Fruit fly (Drosophila melanogaster) whole organism, prepupa: Measurements from ENCODE around the gene CG43051.
A peak's percentile ranks its signal among the peaks of the same experiment; 100 is the strongest.

Experiments used
- Blimp-1 ChIP-seq: fragments of 200-800 bp; sonication (Bioruptor generic); optimal IDR thresholded peaks from 3 replicates; lab custom pipeline; 2017; ENCODE audit warnings: missing biosample characterization, missing genetic modification characterization, mild to moderate bottlenecking, moderate library complexity, missing genetic modification reagents
- CG10631 ChIP-seq: fragments of 200-800 bp; sonication (Bioruptor generic); optimal IDR thresholded peaks from 2 replicates; lab custom pipeline; 2016; ENCODE audit warnings: missing biosample characterization, missing genetic modification characterization
- CG10669 ChIP-seq: fragments of 200-800 bp; sonication (Bioruptor generic); optimal IDR thresholded peaks from 3 replicates; lab custom pipeline; 2018; ENCODE audit warnings: missing biosample characterization, mild to moderate bottlenecking, missing genetic modification characterization, moderate library complexity
- CG11294 ChIP-seq: fragments of 200-800 bp; sonication (Bioruptor generic); IDR thresholded peaks from 2 replicates; pipeline ENCODE4 v1.3.6; 2022; ENCODE audit warnings: missing biosample characterization, missing genetic modification characterization
- CG11902 ChIP-seq: fragments of 200-800 bp; sonication (Bioruptor generic); optimal IDR thresholded peaks from 3 replicates; lab custom pipeline; 2016; ENCODE audit warnings: missing biosample characterization, missing genetic modification characterization
- CG15336 ChIP-seq: fragments of 200-800 bp; sonication (Bioruptor generic); IDR thresholded peaks from 2 replicates; pipeline ENCODE4 v1.3.6; 2022; ENCODE audit warnings: missing biosample characterization, missing genetic modification characterization
- CG1621 ChIP-seq: fragments of 200-800 bp; sonication (Bioruptor generic); optimal IDR thresholded peaks from 3 replicates; lab custom pipeline; 2018; ENCODE audit warnings: missing biosample characterization, mild to moderate bottlenecking, missing genetic modification characterization
- CG16779 ChIP-seq: fragments of 200-800 bp; sonication (Bioruptor generic); optimal IDR thresholded peaks from 3 replicates; lab custom pipeline; 2017; ENCODE audit warnings: missing biosample characterization, mild to moderate bottlenecking, missing genetic modification characterization
- CG3032 ChIP-seq: fragments of 200-800 bp; optimal IDR thresholded peaks from 2 replicates; lab custom pipeline; 2019; ENCODE audit warnings: missing biosample characterization, mild to moderate bottlenecking, missing genetic modification characterization, moderate library complexity
- CG31627 ChIP-seq: fragments of 200-800 bp; sonication (Bioruptor generic); optimal IDR thresholded peaks from 3 replicates; lab custom pipeline; 2016; ENCODE audit warnings: missing biosample characterization, missing genetic modification characterization
- CG32006 ChIP-seq: fragments of 200-800 bp; sonication (Bioruptor generic); optimal IDR thresholded peaks from 3 replicates; lab custom pipeline; 2017; ENCODE audit warnings: missing biosample characterization, mild to moderate bottlenecking, missing genetic modification characterization
- CG34406 ChIP-seq: fragments of 200-800 bp; sonication (Bioruptor generic); optimal IDR thresholded peaks from 3 replicates; lab custom pipeline; 2016; ENCODE audit warnings: missing biosample characterization, missing genetic modification characterization
- CG3919 ChIP-seq: fragments of 200-800 bp; sonication (Bioruptor generic); optimal IDR thresholded peaks from 3 replicates; lab custom pipeline; 2016; ENCODE audit warnings: missing biosample characterization, missing genetic modification characterization
- CG4318 ChIP-seq: fragments of 200-800 bp; sonication (Bioruptor generic); optimal IDR thresholded peaks from 3 replicates; lab custom pipeline; 2017; ENCODE audit warnings: missing biosample characterization, mild to moderate bottlenecking, missing genetic modification characterization
- CG6163 ChIP-seq: fragments of 200-800 bp; sonication (Bioruptor generic); IDR thresholded peaks from 3 replicates; pipeline ENCODE4 v1.3.6; 2022; ENCODE audit warnings: missing biosample characterization, missing genetic modification characterization
- CG6276 ChIP-seq: fragments of 200-800 bp; sonication (Bioruptor generic); optimal IDR thresholded peaks from 2 replicates; lab custom pipeline; 2017; ENCODE audit warnings: missing biosample characterization, mild to moderate bottlenecking, missing genetic modification characterization
- CG6792 ChIP-seq: fragments of 200-800 bp; sonication (Bioruptor generic); optimal IDR thresholded peaks from 3 replicates; lab custom pipeline; 2016; ENCODE audit warnings: missing biosample characterization, missing genetic modification characterization
- CG8119 ChIP-seq: fragments of 200-800 bp; sonication (Bioruptor generic); IDR thresholded peaks from 3 replicates; pipeline ENCODE4 v1.3.6; 2022; ENCODE audit warnings: missing biosample characterization, missing genetic modification characterization
- CG8632 ChIP-seq: fragments of 200-800 bp; sonication (Bioruptor generic); optimal IDR thresholded peaks from 3 replicates; lab custom pipeline; 2016; ENCODE audit warnings: missing biosample characterization, missing genetic modification characterization
- CG9139 ChIP-seq: fragments of 200-800 bp; sonication (Bioruptor generic); optimal IDR thresholded peaks from 3 replicates; lab custom pipeline; 2017; ENCODE audit warnings: missing biosample characterization, mild to moderate bottlenecking, missing genetic modification characterization
- Eip75B ChIP-seq: fragments of 200-800 bp; sonication (Bioruptor generic); optimal IDR thresholded peaks from 3 replicates; lab custom pipeline; 2016; ENCODE audit warnings: missing biosample characterization, missing genetic modification characterization
- Eip78C ChIP-seq: fragments of 200-800 bp; sonication (Bioruptor generic); peaks from one replicate; lab custom pipeline; 2016; ENCODE audit warnings: missing biosample characterization, missing genetic modification characterization
- Eip93F ChIP-seq: fragments of 200-800 bp; sonication (Bioruptor generic); optimal IDR thresholded peaks from 2 replicates; lab custom pipeline; 2016; ENCODE audit warnings: missing biosample characterization, mild to moderate bottlenecking, missing genetic modification characterization
- Ets21C ChIP-seq: fragments of 200-800 bp; sonication (Bioruptor generic); optimal IDR thresholded peaks from 3 replicates; lab custom pipeline; 2016; ENCODE audit warnings: missing biosample characterization, missing genetic modification characterization
- Gug ChIP-seq: fragments of 200-800 bp; sonication (Bioruptor generic); IDR thresholded peaks from 2 replicates; pipeline ENCODE4 v1.3.6; 2022; ENCODE audit warnings: missing biosample characterization, missing genetic modification characterization
- Hr38 ChIP-seq: sonication (Bioruptor generic); optimal IDR thresholded peaks from 2 replicates; lab custom pipeline; 2016; ENCODE audit warnings: missing biosample characterization, missing genetic modification characterization
- Hr39 ChIP-seq: fragments of 200-800 bp; sonication (Bioruptor generic); optimal IDR thresholded peaks from 2 replicates; lab custom pipeline; 2016; ENCODE audit warnings: missing biosample characterization, missing genetic modification characterization
- Hr4 ChIP-seq: fragments of 200-800 bp; sonication (Bioruptor generic); optimal IDR thresholded peaks from 3 replicates; lab custom pipeline; 2016; ENCODE audit warnings: missing biosample characterization, missing genetic modification characterization
- Lpt ChIP-seq: fragments of 200-800 bp; sonication (Bioruptor generic); optimal IDR thresholded peaks from 3 replicates; lab custom pipeline; 2016; ENCODE audit warnings: missing biosample characterization, missing genetic modification characterization
- OdsH ChIP-seq: fragments of 200-800 bp; sonication (Bioruptor generic); optimal IDR thresholded peaks from 3 replicates; lab custom pipeline; 2016; ENCODE audit warnings: missing biosample characterization, missing genetic modification characterization
- Smox ChIP-seq: fragments of 200-800 bp; sonication (Bioruptor generic); optimal IDR thresholded peaks from 3 replicates; lab custom pipeline; 2016; ENCODE audit warnings: missing biosample characterization, missing genetic modification characterization
- Sox102F ChIP-seq: fragments of 200-800 bp; sonication (Bioruptor generic); optimal IDR thresholded peaks from 2 replicates; lab custom pipeline; 2016; ENCODE audit warnings: missing biosample characterization, mild to moderate bottlenecking, missing genetic modification characterization
- Sox14 ChIP-seq: fragments of 200-800 bp; sonication (Bioruptor generic); optimal IDR thresholded peaks from 3 replicates; lab custom pipeline; 2016; ENCODE audit warnings: missing biosample characterization, missing genetic modification characterization
- Sox15 ChIP-seq: fragments of 200-800 bp; sonication (Bioruptor generic); optimal IDR thresholded peaks from 3 replicates; lab custom pipeline; 2016; ENCODE audit warnings: missing biosample characterization, missing genetic modification characterization
- achi ChIP-seq: fragments of 200-800 bp; sonication (Bioruptor generic); optimal IDR thresholded peaks from 3 replicates; lab custom pipeline; 2016; ENCODE audit warnings: missing biosample characterization, missing genetic modification characterization
- acj6 ChIP-seq: fragments of 200-800 bp; sonication (Bioruptor generic); optimal IDR thresholded peaks from 3 replicates; lab custom pipeline; 2016; ENCODE audit warnings: missing biosample characterization, missing genetic modification characterization
- cyc ChIP-seq: fragments of 200-800 bp; sonication (Bioruptor generic); optimal IDR thresholded peaks from 3 replicates; lab custom pipeline; 2016; ENCODE audit warnings: missing biosample characterization, missing genetic modification characterization
- dac ChIP-seq: fragments of 200-800 bp; sonication (Bioruptor generic); optimal IDR thresholded peaks from 2 replicates; lab custom pipeline; 2017; ENCODE audit warnings: missing biosample characterization, mild to moderate bottlenecking, missing genetic modification characterization
- dsx ChIP-seq: fragments of 200-800 bp; optimal IDR thresholded peaks from 3 replicates; lab custom pipeline; 2019; ENCODE audit warnings: missing biosample characterization, mild to moderate bottlenecking, missing genetic modification characterization, moderate library complexity; ENCODE audit not compliant: poor library complexity, severe bottlenecking
- eg ChIP-seq: fragments of 200-800 bp; sonication (Bioruptor generic); IDR thresholded peaks from 3 replicates; pipeline ENCODE4 v1.3.6; 2022; ENCODE audit warnings: missing biosample characterization, missing genetic modification characterization
- esn ChIP-seq: fragments of 200-800 bp; sonication (Bioruptor generic); optimal IDR thresholded peaks from 2 replicates; lab custom pipeline; 2016; ENCODE audit warnings: missing biosample characterization, mild to moderate bottlenecking, missing genetic modification characterization, moderate library complexity
- fd59A ChIP-seq: fragments of 200-800 bp; sonication (Bioruptor generic); optimal IDR thresholded peaks from 2 replicates; lab custom pipeline; 2017; ENCODE audit warnings: missing biosample characterization, mild to moderate bottlenecking, missing genetic modification characterization, missing genetic modification reagents
- fd85E ChIP-seq: fragments of 200-800 bp; sonication (Bioruptor generic); optimal IDR thresholded peaks from 3 replicates; lab custom pipeline; 2016; ENCODE audit warnings: missing biosample characterization, missing genetic modification characterization
- fkh ChIP-seq: fragments of 200-800 bp; sonication (Bioruptor generic); optimal IDR thresholded peaks from 3 replicates; lab custom pipeline; 2017; ENCODE audit warnings: missing biosample characterization, mild to moderate bottlenecking, missing genetic modification characterization, moderate library complexity
- lz ChIP-seq: fragments of 200-800 bp; sonication (Bioruptor generic); optimal IDR thresholded peaks from 3 replicates; lab custom pipeline; 2016; ENCODE audit warnings: missing biosample characterization, missing genetic modification characterization
- net ChIP-seq: fragments of 200-800 bp; sonication (Bioruptor generic); optimal IDR thresholded peaks from 3 replicates; lab custom pipeline; 2016; ENCODE audit warnings: missing biosample characterization, missing genetic modification characterization
- pdm3 ChIP-seq: fragments of 200-800 bp; sonication (Bioruptor generic); optimal IDR thresholded peaks from 3 replicates; lab custom pipeline; 2016; ENCODE audit warnings: missing biosample characterization, missing genetic modification characterization
- salr ChIP-seq, 2 experiments: fragments of 200-800 bp; sonication (Bioruptor generic); optimal IDR thresholded peaks; 3 replicates each; lab custom pipeline; 2016 to 2018; ENCODE audit warnings: missing biosample characterization in 2 of 2, missing genetic modification characterization in 2 of 2, mild to moderate bottlenecking in 1 of 2
- spab ChIP-seq: fragments of 200-800 bp; sonication (Bioruptor generic); optimal IDR thresholded peaks from 2 replicates; lab custom pipeline; 2017; ENCODE audit warnings: missing biosample characterization, mild to moderate bottlenecking, missing genetic modification characterization, missing genetic modification reagents
- ss ChIP-seq, 2 experiments: fragments of 200-800 bp; sonication (Bioruptor generic); optimal IDR thresholded peaks; 2 replicates in 1 of 2; 3 replicates in 1 of 2; lab custom pipeline; 2017 to 2018; ENCODE audit warnings: mild to moderate bottlenecking in 2 of 2, missing biosample characterization in 2 of 2, missing genetic modification characterization in 2 of 2, moderate library complexity in 1 of 2
- svp ChIP-seq: fragments of 200-800 bp; sonication (Bioruptor generic); peaks from one replicate; lab custom pipeline; 2016; ENCODE audit warnings: missing biosample characterization, missing genetic modification characterization
- topi ChIP-seq: fragments of 200-800 bp; sonication (Bioruptor generic); optimal IDR thresholded peaks from 3 replicates; lab custom pipeline; 2016; ENCODE audit warnings: missing biosample characterization, missing genetic modification characterization
- vri ChIP-seq: fragments of 200-800 bp; sonication (Bioruptor generic); optimal IDR thresholded peaks from 3 replicates; lab custom pipeline; 2016; ENCODE audit warnings: missing biosample characterization, mild to moderate bottlenecking, missing genetic modification characterization

Gene CG43051

DNA sequence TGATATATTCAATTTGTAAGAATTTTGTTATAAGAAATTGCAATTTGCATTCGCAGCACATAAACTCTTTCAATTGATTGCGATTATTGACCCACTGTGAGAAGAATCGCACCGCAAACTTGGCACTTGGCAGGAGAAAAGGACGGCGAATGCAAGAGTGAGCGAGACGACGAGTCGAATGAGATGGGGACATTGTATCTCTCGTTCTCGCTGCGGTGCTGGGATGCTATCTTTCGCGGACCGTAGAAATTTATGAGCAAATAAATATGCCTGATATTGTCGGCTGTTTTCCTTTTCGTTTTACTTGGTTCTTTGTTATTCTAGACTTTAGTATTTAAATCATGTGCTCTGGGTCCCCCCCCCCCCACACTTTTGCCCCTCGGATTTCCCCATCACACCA, 19.9 kb downstream of the CG43051 start:
- TF ChIP-seq CG3032 (peak; percentile 11), spab (peak; percentile 47), Blimp-1 (GFP tag; lab: Kevin White, UChicago) (no peak), eg (GFP tag; lab: Robert Waterston, UW) (0 out of 3 replicates have a peak, but pooled peaks have one; percentile 62), CG15336 (GFP tag; lab: Robert Waterston, UW) (no peak), Gug (0 out of 2 replicates have a peak, but pooled peaks have one; percentile 24), cyc (GFP tag; lab: Kevin White, UChicago) (no peak), Eip75B (GFP tag; lab: Kevin White, UChicago) (no peak), fkh (GFP tag; lab: Kevin White, UChicago) (no peak), CG3919 (GFP tag; lab: Kevin White, UChicago) (peak; percentile 12), pdm3 (GFP tag; lab: Kevin White, UChicago) (no peak), acj6 (GFP tag; lab: Kevin White, UChicago) (no peak), esn (GFP tag; lab: Kevin White, UChicago) (no peak), Eip78C (GFP tag; lab: Kevin White, UChicago) (peak; percentile 56), Hr39 (GFP tag; lab: Kevin White, UChicago) (no peak), CG6792 (GFP tag; lab: Kevin White, UChicago) (no peak), Lpt (GFP tag; lab: Kevin White, UChicago) (no peak), CG32006 (GFP tag; lab: Kevin White, UChicago) (peak; percentile 4), Hr4 (GFP tag; lab: Kevin White, UChicago) (peak; percentile 0), Smox (no peak), svp (peak; percentile 84), OdsH (GFP tag; lab: Kevin White, UChicago) (no peak), CG4318 (GFP tag; lab: Kevin White, UChicago) (no peak), CG6163 (peak; percentile 54; the same call in 2 of the 3 replicates), Ets21C (GFP tag; lab: Kevin White, UChicago) (no peak), CG31627 (GFP tag; lab: Kevin White, UChicago) (no peak), CG9139 (GFP tag; lab: Kevin White, UChicago) (peak; percentile 54), Sox102F (GFP tag; lab: Kevin White, UChicago) (peak; percentile 4), topi (peak; percentile 1), CG10669 (GFP tag; lab: Kevin White, UChicago) (peak; percentile 10), lz (GFP tag; lab: Kevin White, UChicago) (no peak), CG16779 (peak; percentile 36), CG8632 (no peak), CG8119 (no peak), CG11902 (GFP tag; lab: Kevin White, UChicago) (no peak), CG1621 (tag; lab: Kevin White, UChicago) (peak; percentile 51), Sox14 (GFP tag; lab: Kevin White, UChicago) (peak; percentile 65), dsx (GFP tag; lab: Kevin White, UChicago) (peak; percentile 90), fd59A (GFP tag; lab: Kevin White, UChicago) (no peak), salr (GFP tag; optimal IDR thresholded peaks at IDR 0.05; lab: Kevin White, UChicago) (no peak), fd85E (GFP tag; lab: Kevin White, UChicago) (no peak), CG6276 (GFP tag; lab: Kevin White, UChicago) (no peak), CG34406 (GFP tag; lab: Kevin White, UChicago) (no peak), Sox15 (GFP tag; lab: Kevin White, UChicago) (no peak), CG10631 (GFP tag; lab: Kevin White, UChicago) (no peak), dac (no peak), ss (GFP tag; optimal IDR thresholded peaks at IDR 0.05; lab: Kevin White, UChicago) (peak; percentile 44 to 71), Hr38 (GFP tag; lab: Kevin White, UChicago) (no peak), net (GFP tag; lab: Kevin White, UChicago) (no peak), vri (GFP tag; lab: Kevin White, UChicago) (peak; percentile 14), CG11294 (GFP tag; lab: Robert Waterston, UW) (no peak), achi (GFP tag; lab: Kevin White, UChicago) (no peak), Eip93F (GFP tag; lab: Kevin White, UChicago) (no peak)
